Fruit fly (Drosophila melanogaster): ENCODE results near the gene CG8852.

CG8852 gene

dm6 chr2L:3573907-3574306, 49.0 kb downstream of the CG8852 start (continued):
- peak; percentile 73 for TF ChIP-seq slp2 (GFP tag; optimal IDR thresholded peaks at IDR 0.05)
- TF ChIP-seq slbo (GFP tag; IDR thresholded peaks at IDR 0.05) = peak; percentile 55; the same call in 1 of the 2 replicates
- peak; percentile 35 for TF ChIP-seq CG17186 (GFP tag; optimal IDR thresholded peaks at IDR 0.05)
- TF ChIP-seq Doc2 (GFP tag; IDR thresholded peaks at IDR 0.05) = no peak
- TF ChIP-seq tx (GFP tag; optimal IDR thresholded peaks at IDR 0.05) = peak; percentile 36
- TF ChIP-seq CG11560 (tag; IDR thresholded peaks at IDR 0.05) = peak; percentile 26; the same call in 1 of the 3 replicates
- peak; percentile 52 for TF ChIP-seq zf30C (GFP tag; optimal IDR thresholded peaks at IDR 0.05)
- TF ChIP-seq cas (GFP tag; IDR thresholded peaks at IDR 0.05) = no peak
- TF ChIP-seq Dip3 (GFP tag; optimal IDR thresholded peaks at IDR 0.05) = no peak
- peak; percentile 61 to 77 for TF ChIP-seq Pdp1 (GFP tag; optimal IDR thresholded peaks at IDR 0.05)
- no peak for TF ChIP-seq CG16813 (GFP tag; IDR thresholded peaks at IDR 0.05; ENCODE audit: partially characterized antibody)
- TF ChIP-seq Hmx (GFP tag; optimal IDR thresholded peaks at IDR 0.05) = no peak
- TF ChIP-seq oc (tag; optimal IDR thresholded peaks at IDR 0.05) = peak; percentile 69
- no peak for TF ChIP-seq tll (GFP tag; optimal IDR thresholded peaks at IDR 0.05)
- peak; percentile 84 for TF ChIP-seq Oli (tag; optimal IDR thresholded peaks at IDR 0.05)
- TF ChIP-seq kni (GFP tag; optimal IDR thresholded peaks at IDR 0.05) = no peak
- no peak for TF ChIP-seq crp (GFP tag; optimal IDR thresholded peaks at IDR 0.05)
- TF ChIP-seq Stat92E (GFP tag; optimal IDR thresholded peaks at IDR 0.05) = peak in 1 of 3 experiments; percentile 43
- TF ChIP-seq CG3163 (GFP tag; optimal IDR thresholded peaks at IDR 0.05) = peak; percentile 10
- TF ChIP-seq NC2α (GFP tag; optimal IDR thresholded peaks at IDR 0.05) = peak; percentile 70
- peak; percentile 76 for TF ChIP-seq CG11695 (GFP tag; IDR thresholded peaks at IDR 0.05)
- no peak for TF ChIP-seq aop (GFP tag; IDR thresholded peaks at IDR 0.05)
- TF ChIP-seq Fer2 (tag; optimal IDR thresholded peaks at IDR 0.05) = peak; percentile 4
- TF ChIP-seq Atf6 (GFP tag; IDR thresholded peaks at IDR 0.05) = no peak
- peak; percentile 74 for TF ChIP-seq CG14710 (tag; optimal IDR thresholded peaks at IDR 0.05)
- no peak for TF ChIP-seq hbn (GFP tag; IDR thresholded peaks at IDR 0.05; ENCODE audit: partially characterized antibody)
- TF ChIP-seq Mes4 (GFP tag; optimal IDR thresholded peaks at IDR 0.05) = peak; percentile 76
- no peak; the same call in 1 of the 2 replicates for TF ChIP-seq CG3847 (GFP tag; IDR thresholded peaks at IDR 0.05)
- TF ChIP-seq Rfx (GFP tag; IDR thresholded peaks at IDR 0.05) = peak; percentile 62
- peak; percentile 75 for TF ChIP-seq dysf (GFP tag; IDR thresholded peaks at IDR 0.05)
- peak; percentile 71 for TF ChIP-seq CG2678 (tag; optimal IDR thresholded peaks at IDR 0.05)
- TF ChIP-seq MBD-R2 (GFP tag; IDR thresholded peaks at IDR 0.05) = no peak; the same call in 1 of the 2 replicates
- TF ChIP-seq zfh2 (GFP tag; optimal IDR thresholded peaks at IDR 0.05) = no peak
- TF ChIP-seq trem (tag; optimal IDR thresholded peaks at IDR 0.05) = peak; percentile 65
- peak; percentile 23 for TF ChIP-seq TFAM (GFP tag; optimal IDR thresholded peaks at IDR 0.05)
- no peak for TF ChIP-seq nom (GFP tag; optimal IDR thresholded peaks at IDR 0.05)
- peak; percentile 77 for TF ChIP-seq CG10654 (GFP tag; optimal IDR thresholded peaks at IDR 0.05)
- peak; percentile 48 for TF ChIP-seq Ravus (GFP tag; IDR thresholded peaks at IDR 0.05)
- TF ChIP-seq Poxn (GFP tag; IDR thresholded peaks at IDR 0.05) = no peak
- TF ChIP-seq CG15479 (GFP tag; optimal IDR thresholded peaks at IDR 0.05) = no peak
- TF ChIP-seq bab2 (GFP tag; optimal IDR thresholded peaks at IDR 0.05) = peak; percentile 73
- no peak for TF ChIP-seq CG4282 (GFP tag; optimal IDR thresholded peaks at IDR 0.05)
- TF ChIP-seq caup (GFP tag; optimal IDR thresholded peaks at IDR 0.05; ENCODE audit: severe bottlenecking) = peak; percentile 22
- TF ChIP-seq CG6854 (GFP tag; optimal IDR thresholded peaks at IDR 0.05) = no peak
- TF ChIP-seq lola (GFP tag; optimal IDR thresholded peaks at IDR 0.05) = peak in 1 of 3 experiments; percentile 87
- peak; percentile 66 for TF ChIP-seq CG16815 (GFP tag; optimal IDR thresholded peaks at IDR 0.05)
- TF ChIP-seq Bdp1 (GFP tag; optimal IDR thresholded peaks at IDR 0.05) = peak; percentile 57
- TF ChIP-seq vnd (GFP tag; IDR thresholded peaks at IDR 0.05; ENCODE audit: partially characterized antibody) = no peak
- TF ChIP-seq ara (GFP tag; IDR thresholded peaks at IDR 0.05) = peak; percentile 93
- TF ChIP-seq CG3838 (GFP tag; optimal IDR thresholded peaks at IDR 0.05) = no peak

All from whole organism, embryonic.